Fruit fly (Drosophila melanogaster) whole organism, embryonic: ENCODE data around the gene ArfGAP1.

Source experiments
- Adf1 ChIP-seq: fragments of 200-800 bp; sonication (Bioruptor generic); IDR thresholded peaks from 2 replicates; pipeline ENCODE4 v1.3.6; 2022; ENCODE audit warnings: missing biosample characterization, missing genetic modification characterization
- CG1024 ChIP-seq: fragments of 200-800 bp; sonication (Bioruptor generic); IDR thresholded peaks from 2 replicates; pipeline ENCODE4 v1.3.6; 2022; ENCODE audit warnings: missing biosample characterization, missing genetic modification characterization
- CG10267 ChIP-seq: fragments of 200-800 bp; sonication (Bioruptor generic); optimal IDR thresholded peaks from 2 replicates; lab custom pipeline; 2018; ENCODE audit warnings: missing biosample characterization, mild to moderate bottlenecking, missing genetic modification characterization, moderate library complexity
- CG11093 ChIP-seq: fragments of 200-800 bp; sonication (Bioruptor generic); IDR thresholded peaks from 3 replicates; pipeline ENCODE4 v1.3.6; 2022; ENCODE audit warnings: missing biosample characterization, missing genetic modification characterization
- CG11398 ChIP-seq: fragments of 200-800 bp; sonication (Bioruptor generic); optimal IDR thresholded peaks from 2 replicates; lab custom pipeline; 2016; ENCODE audit warnings: missing biosample characterization, missing genetic modification characterization
- CG11723 ChIP-seq: fragments of 200-800 bp; sonication (Bioruptor generic); optimal IDR thresholded peaks from 2 replicates; lab custom pipeline; 2017; ENCODE audit warnings: missing biosample characterization, mild to moderate bottlenecking, missing genetic modification characterization
- CG15696 ChIP-seq: fragments of 200-800 bp; sonication (Bioruptor generic); optimal IDR thresholded peaks from 2 replicates; lab custom pipeline; 2019; ENCODE audit warnings: missing biosample characterization, mild to moderate bottlenecking, missing genetic modification characterization, moderate library complexity
- CG1603 ChIP-seq: fragments of 200-800 bp; sonication (Bioruptor generic); optimal IDR thresholded peaks from 2 replicates; lab custom pipeline; 2019; ENCODE audit warnings: missing biosample characterization, mild to moderate bottlenecking, missing genetic modification characterization, moderate library complexity
- CG30020 ChIP-seq: fragments of 200-800 bp; optimal IDR thresholded peaks from 2 replicates; lab custom pipeline; 2019; ENCODE audit warnings: missing biosample characterization, mild to moderate bottlenecking, missing genetic modification characterization, moderate library complexity
- CG3065 ChIP-seq: fragments of 200-800 bp; sonication (Bioruptor generic); optimal IDR thresholded peaks from 2 replicates; lab custom pipeline; 2016; ENCODE audit warnings: missing biosample characterization, missing genetic modification characterization
- CG32772 ChIP-seq: fragments of 200-800 bp; sonication (Bioruptor generic); IDR thresholded peaks from 2 replicates; pipeline ENCODE4 v1.3.6; 2022; ENCODE audit warnings: missing biosample characterization, missing genetic modification characterization
- CG33213 ChIP-seq: fragments of 200-800 bp; sonication (Bioruptor generic); optimal IDR thresholded peaks from 3 replicates; lab custom pipeline; 2016; ENCODE audit warnings: missing biosample characterization, missing genetic modification characterization
- CG3726 ChIP-seq: fragments of 200-800 bp; sonication (Bioruptor generic); IDR thresholded peaks from 3 replicates; pipeline ENCODE4, ENCODE4 v1.3.6; 2022; ENCODE audit warnings: missing biosample characterization, missing genetic modification characterization
- CG3995 ChIP-seq: fragments of 200-800 bp; sonication (Bioruptor generic); optimal IDR thresholded peaks from 3 replicates; lab custom pipeline; 2016; ENCODE audit warnings: missing biosample characterization, missing genetic modification characterization
- CG4328 ChIP-seq: fragments of 200-800 bp; sonication (Bioruptor generic); optimal IDR thresholded peaks from 3 replicates; lab custom pipeline; 2017; ENCODE audit warnings: missing biosample characterization, missing genetic modification reagents, missing genetic modification characterization
- CG4820 ChIP-seq: fragments of 200-800 bp; sonication (Bioruptor generic); optimal IDR thresholded peaks from 3 replicates; lab custom pipeline; 2016; ENCODE audit warnings: missing biosample characterization, missing genetic modification characterization
- CG6254 ChIP-seq: fragments of 200-800 bp; sonication (Bioruptor generic); optimal IDR thresholded peaks from 3 replicates; lab custom pipeline; 2017; ENCODE audit warnings: mild to moderate bottlenecking, missing biosample characterization, missing genetic modification reagents, missing genetic modification characterization
- CG9609 ChIP-seq: fragments of 200-800 bp; sonication (Bioruptor generic); optimal IDR thresholded peaks from 3 replicates; lab custom pipeline; 2016; ENCODE audit warnings: missing biosample characterization, missing genetic modification characterization
- Chrac-16 ChIP-seq: fragments of 200-800 bp; sonication (Bioruptor generic); optimal IDR thresholded peaks from 3 replicates; lab custom pipeline; 2016; ENCODE audit warnings: missing biosample characterization, missing genetic modification characterization
- Dad ChIP-seq: fragments of 200-800 bp; sonication (Bioruptor generic); optimal IDR thresholded peaks from 3 replicates; lab custom pipeline; 2016; ENCODE audit warnings: missing biosample characterization, missing genetic modification characterization
- Dp ChIP-seq: fragments of 200-800 bp; sonication (Bioruptor generic); optimal IDR thresholded peaks from 2 replicates; lab custom pipeline; 2018; ENCODE audit warnings: missing biosample characterization, mild to moderate bottlenecking, missing genetic modification characterization, moderate library complexity
- Eip74EF ChIP-seq, 2 experiments: fragments of 200-800 bp in 1 of 2; fragments of >200 bp in 1 of 2; sonication (Bioruptor generic) in 1 of 2; optimal IDR thresholded peaks; 2 replicates each; lab custom pipeline; 2017 to 2019; ENCODE audit warnings: missing biosample characterization in 2 of 2, missing genetic modification characterization in 2 of 2, mild to moderate bottlenecking in 1 of 2, moderate library complexity in 1 of 2
- Ets97D ChIP-seq: fragments of 200-800 bp; sonication (Bioruptor generic); optimal IDR thresholded peaks from 3 replicates; lab custom pipeline; 2016; ENCODE audit warnings: missing biosample characterization, missing genetic modification characterization
- Fer3 ChIP-seq: fragments of 200-800 bp; sonication (Bioruptor generic); optimal IDR thresholded peaks from 2 replicates; lab custom pipeline; 2018; ENCODE audit warnings: missing biosample characterization, mild to moderate bottlenecking, missing genetic modification characterization, moderate library complexity
- Gug ChIP-seq: fragments of 200-800 bp; sonication (Bioruptor generic); IDR thresholded peaks from 4 replicates; pipeline ENCODE4 v1.3.6; 2022; ENCODE audit warnings: missing biosample characterization, missing genetic modification characterization
- H15 ChIP-seq: fragments of 200-800 bp; sonication (Bioruptor generic); IDR thresholded peaks from 3 replicates; pipeline ENCODE4 v1.3.6; 2022; ENCODE audit warnings: missing biosample characterization, missing genetic modification characterization
- Hey ChIP-seq: fragments of 200-800 bp; sonication (Bioruptor generic); optimal IDR thresholded peaks from 3 replicates; lab custom pipeline; 2018; ENCODE audit warnings: missing biosample characterization, mild to moderate bottlenecking, missing genetic modification characterization
- Myb ChIP-seq: fragments of 200-800 bp; sonication (Bioruptor generic); optimal IDR thresholded peaks from 2 replicates; lab custom pipeline; 2016; ENCODE audit warnings: missing biosample characterization, missing genetic modification characterization
- Rx ChIP-seq: fragments of 200-800 bp; sonication (Bioruptor generic); IDR thresholded peaks from 2 replicates; pipeline ENCODE4 v1.3.6; 2022; ENCODE audit warnings: missing biosample characterization, missing genetic modification characterization
- Trl ChIP-seq, 3 experiments: fragments of >200 bp in 2 of 3; fragments of 200-800 bp in 1 of 3; sonication (Bioruptor generic) in 1 of 3; optimal IDR thresholded peaks; 2 replicates in 1 of 3; 3 replicates in 2 of 3; lab custom pipeline; 2016 to 2017; ENCODE audit warnings: missing biosample characterization in 1 of 3, missing genetic modification characterization in 1 of 3
- ab ChIP-seq: fragments of 200-800 bp; sonication (Bioruptor generic); optimal IDR thresholded peaks from 2 replicates; lab custom pipeline; 2016; ENCODE audit warnings: missing biosample characterization, missing genetic modification characterization
- ac ChIP-seq: fragments of 200-800 bp; sonication (Bioruptor generic); optimal IDR thresholded peaks from 3 replicates; lab custom pipeline; 2017; ENCODE audit warnings: missing biosample characterization, mild to moderate bottlenecking, missing genetic modification characterization
- aop ChIP-seq: fragments of 200-800 bp; sonication (Bioruptor generic); IDR thresholded peaks from 2 replicates; pipeline ENCODE4 v1.3.6; 2022; ENCODE audit warnings: missing biosample characterization, missing genetic modification characterization
- chn ChIP-seq: fragments of 200-800 bp; sonication (Bioruptor generic); optimal IDR thresholded peaks from 2 replicates; lab custom pipeline; 2016; ENCODE audit warnings: missing biosample characterization, missing genetic modification characterization
- dpn ChIP-seq, 2 experiments: fragments of 200-800 bp; sonication (Bioruptor generic); optimal IDR thresholded peaks; 3 replicates each; lab custom pipeline; 2016; ENCODE audit warnings: missing biosample characterization in 2 of 2, missing genetic modification characterization in 2 of 2
- gfzf ChIP-seq: fragments of 200-800 bp; sonication (Bioruptor generic); optimal IDR thresholded peaks from 2 replicates; lab custom pipeline; 2016; ENCODE audit warnings: missing biosample characterization, mild to moderate bottlenecking, missing genetic modification characterization, moderate library complexity
- hkb ChIP-seq, 2 experiments: fragments of 200-800 bp in 1 of 2; fragments of >200 bp in 1 of 2; sonication (Bioruptor generic) in 1 of 2; IDR thresholded peaks in 1 of 2; optimal IDR thresholded peaks in 1 of 2; 2 replicates each; pipeline versions ENCODE4 v1.3.6 to Lab custom; 2017 to 2022; ENCODE audit warnings: missing biosample characterization in 1 of 2, missing genetic modification characterization in 1 of 2
- jumu ChIP-seq: fragments of 200-800 bp; sonication (Bioruptor generic); optimal IDR thresholded peaks from 3 replicates; lab custom pipeline; 2016; ENCODE audit warnings: missing biosample characterization, missing genetic modification characterization
- kah ChIP-seq: fragments of 200-800 bp; sonication (Bioruptor generic); optimal IDR thresholded peaks from 2 replicates; lab custom pipeline; 2018; ENCODE audit warnings: missing biosample characterization, mild to moderate bottlenecking, missing genetic modification characterization
- klu ChIP-seq: fragments of 200-800 bp; sonication (Bioruptor generic); IDR thresholded peaks from 2 replicates; pipeline ENCODE4 v1.3.6; 2022; ENCODE audit warnings: missing biosample characterization, missing genetic modification characterization
- mam ChIP-seq: fragments of 200-800 bp; sonication (Bioruptor generic); optimal IDR thresholded peaks from 3 replicates; lab custom pipeline; 2016; ENCODE audit warnings: missing biosample characterization, missing genetic modification characterization
- oc ChIP-seq: fragments of 200-800 bp; sonication (Bioruptor generic); optimal IDR thresholded peaks from 2 replicates; lab custom pipeline; 2018; ENCODE audit warnings: missing biosample characterization, mild to moderate bottlenecking, missing genetic modification characterization, moderate library complexity
- odd ChIP-seq: fragments of 200-800 bp; sonication (Bioruptor generic); optimal IDR thresholded peaks from 2 replicates; lab custom pipeline; 2017; ENCODE audit warnings: missing biosample characterization, mild to moderate bottlenecking, missing genetic modification characterization
- p53 ChIP-seq: fragments of 200-800 bp; sonication (Bioruptor generic); optimal IDR thresholded peaks from 2 replicates; lab custom pipeline; 2016; ENCODE audit warnings: missing biosample characterization, missing genetic modification characterization
- ro ChIP-seq: fragments of 200-800 bp; sonication (Bioruptor generic); IDR thresholded peaks from 2 replicates; pipeline ENCODE4 v1.3.6; 2022; ENCODE audit warnings: missing biosample characterization, missing genetic modification characterization
- schlank ChIP-seq: fragments of 200-800 bp; sonication (Bioruptor generic); optimal IDR thresholded peaks from 2 replicates; lab custom pipeline; 2018; ENCODE audit warnings: missing biosample characterization, mild to moderate bottlenecking, missing genetic modification characterization
- sima ChIP-seq: fragments of 200-800 bp; sonication (Bioruptor generic); optimal IDR thresholded peaks from 2 replicates; lab custom pipeline; 2016; ENCODE audit warnings: missing biosample characterization, missing genetic modification characterization
- tll ChIP-seq, 2 experiments: fragments of 200-800 bp in 1 of 2; fragments of >200 bp in 1 of 2; sonication (Bioruptor generic) in 1 of 2; optimal IDR thresholded peaks; 2 replicates each; lab custom pipeline; 2017 to 2019; ENCODE audit warnings: missing biosample characterization in 2 of 2, missing genetic modification characterization in 2 of 2, mild to moderate bottlenecking in 1 of 2, moderate library complexity in 1 of 2
- tup ChIP-seq: fragments of 200-800 bp; sonication (Bioruptor generic); optimal IDR thresholded peaks from 2 replicates; lab custom pipeline; 2016; ENCODE audit warnings: missing biosample characterization, mild to moderate bottlenecking, missing genetic modification characterization, moderate library complexity
- zen ChIP-seq: fragments of 200-800 bp; sonication (Bioruptor generic); optimal IDR thresholded peaks from 3 replicates; lab custom pipeline; 2018; ENCODE audit warnings: missing biosample characterization, mild to moderate bottlenecking, missing genetic modification characterization, moderate library complexity

ArfGAP1 gene

dm6 chr3L:12442593-12442992 lies 25.2 kb upstream of the ArfGAP1 start (continued):
- no peak for TF ChIP-seq Rx (GFP tag; lab: Robert Waterston, UW)
- no peak for TF ChIP-seq aop (GFP tag; lab: Robert Waterston, UW)
- no peak for TF ChIP-seq kah (GFP tag; lab: Kevin White, UChicago)
- no peak for TF ChIP-seq ab (GFP tag; lab: Kevin White, UChicago)
- no peak for TF ChIP-seq schlank (tag; lab: Kevin White, UChicago)
- TF ChIP-seq CG15696 (tag; lab: Kevin White, UChicago), result peak; percentile 45
- TF ChIP-seq chn (GFP tag; lab: Kevin White, UChicago), result no peak

- TF ChIP-seq Ets97D (GFP tag; lab: Kevin White, UChicago) (no peak), Chrac-16 (GFP tag; lab: Kevin White, UChicago) (no peak), Fer3 (tag; lab: Kevin White, UChicago) (no peak), Dp (GFP tag; lab: Kevin White, UChicago) (no peak), p53 (GFP tag; lab: Kevin White, UChicago) (no peak), CG4820 (GFP tag; lab: Kevin White, UChicago) (no peak), CG11093 (GFP tag; lab: Robert Waterston, UW) (no peak), CG11723 (GFP tag; lab: Kevin White, UChicago) (no peak), CG10267 (no peak), CG11398 (GFP tag; lab: Kevin White, UChicago) (no peak), CG32772 (no peak), klu (GFP tag; lab: Robert Waterston, UW) (no peak), hkb (optimal IDR thresholded peaks at IDR 0.05; lab: Kevin White, UChicago) (no peak), hkb (GFP tag; IDR thresholded peaks at IDR 0.05; lab: Robert Waterston, UW) (no peak), CG9609 (no peak), zen (no peak), Myb (GFP tag; lab: Kevin White, UChicago) (no peak), CG3995 (no peak), jumu (GFP tag; lab: Kevin White, UChicago) (no peak), Adf1 (peak; percentile 51; the same call in 1 of the 2 replicates), sima (no peak), dpn (GFP tag; optimal IDR thresholded peaks at IDR 0.05; lab: Kevin White, UChicago) (no peak), Hey (tag; lab: Kevin White, UChicago) (no peak), ro (GFP tag; lab: Robert Waterston, UW) (no peak), CG1024 (no peak), tll (GFP tag; optimal IDR thresholded peaks at IDR 0.05; lab: Kevin White, UChicago) (no peak), tup (no peak), CG6254 (GFP tag; lab: Kevin White, UChicago) (no peak), mam (no peak), ac (no peak), H15 (GFP tag; lab: Robert Waterston, UW) (no peak), CG3065 (GFP tag; lab: Kevin White, UChicago) (no peak), Dad (no peak), gfzf (GFP tag; lab: Kevin White, UChicago) (no peak), oc (tag; lab: Kevin White, UChicago) (no peak), Trl (optimal IDR thresholded peaks at IDR 0.05; lab: Kevin White, UChicago) (peak; percentile 18 to 20), Trl (GFP tag; optimal IDR thresholded peaks at IDR 0.05; lab: Kevin White, UChicago) (no peak), Gug (GFP tag; lab: Robert Waterston, UW) (no peak), Eip74EF (GFP tag; optimal IDR thresholded peaks at IDR 0.05; lab: Kevin White, UChicago) (no peak), odd (GFP tag; lab: Kevin White, UChicago) (no peak), CG30020 (tag; lab: Kevin White, UChicago) (no peak), CG1603 (no peak), CG4328 (no peak), CG3726 (GFP tag; lab: Robert Waterston, UW) (no peak), CG33213 (no peak)
Observed at dm6 chr3L:12434432-12434831, 17.1 kb upstream of the ArfGAP1 start.
